Fruit fly (Drosophila melanogaster) whole organism: ENCODE results near the gene CG15369.

Experiments
- CG8478 ChIP-seq: fragments of >200 bp; optimal IDR thresholded peaks from 2 replicates; lab custom pipeline; 2018; ENCODE audit warnings: inconsistent platforms
- Dll ChIP-seq: fragments of >200 bp; optimal IDR thresholded peaks from 2 replicates; lab custom pipeline; 2017
- EcR ChIP-seq, 2 experiments: fragments of >200 bp; optimal IDR thresholded peaks; 2 replicates each; lab custom pipeline; 2017; ENCODE audit warnings: missing biosample characterization in 2 of 2, missing genetic modification characterization in 2 of 2, missing genetic modification reagents in 2 of 2
- pan ChIP-seq: fragments of >200 bp; optimal IDR thresholded peaks from 2 replicates; lab custom pipeline; 2017
- psq ChIP-seq: fragments of >200 bp; optimal IDR thresholded peaks from 2 replicates; lab custom pipeline; 2017
- usp ChIP-seq: fragments of >200 bp; optimal IDR thresholded peaks from 2 replicates; lab custom pipeline; 2017; ENCODE audit warnings: missing biosample characterization, missing genetic modification characterization, mixed read lengths

The CG15369 gene

dm6 chrX:9201866-9202681 lies 14.6 kb upstream of the CG15369 start:
- TF ChIP-seq pan (lab: Kevin White, UChicago): no peak

- TF ChIP-seq usp (GFP tag; lab: Kevin White, UChicago) (no peak), EcR (GFP tag; optimal IDR thresholded peaks at IDR 0.05; lab: Kevin White, UChicago) (no peak), pan (lab: Kevin White, UChicago) (no peak), psq (lab: Kevin White, UChicago) (no peak), CG8478 (lab: Kevin White, UChicago) (no peak), Dll (lab: Kevin White, UChicago) (no peak)
Observed at dm6 chrX:9210787-9211186, 5.9 kb upstream of the CG15369 start, which contains the start of gene SmydA-9. SmydA-9 (minus strand) TSS chrX:9210887.

- no peak for TF ChIP-seq EcR (GFP tag; optimal IDR thresholded peaks at IDR 0.05; lab: Kevin White, UChicago)
Observed at dm6 chrX:9214576-9214975, 2.1 kb upstream of the CG15369 start, which contains the start of gene Obp8a. Obp8a (plus strand) TSS chrX:9214876.

- TF ChIP-seq CG8478 (lab: Kevin White, UChicago) (no peak), EcR (GFP tag; optimal IDR thresholded peaks at IDR 0.05; lab: Kevin White, UChicago) (no peak), Dll (lab: Kevin White, UChicago) (no peak), usp (GFP tag; lab: Kevin White, UChicago) (no peak), pan (lab: Kevin White, UChicago) (no peak), psq (lab: Kevin White, UChicago) (no peak)
Observed at dm6 chrX:9215485-9215884, 1.2 kb upstream of the CG15369 start, which contains the start of gene CG15368. CG15368 (plus strand) TSS chrX:9215785.

dm6 chrX:9220434-9220833 lies 3.8 kb downstream of the CG15369 start:
- TF ChIP-seq psq (lab: Kevin White, UChicago) (no peak), CG8478 (lab: Kevin White, UChicago) (no peak), pan (lab: Kevin White, UChicago) (no peak), EcR (GFP tag; optimal IDR thresholded peaks at IDR 0.05; lab: Kevin White, UChicago) (peak in 1 of 2 experiments; percentile 48), usp (GFP tag; lab: Kevin White, UChicago) (no peak)

dm6 chrX:9223182-9223581 lies 6.5 kb downstream of the CG15369 start, which contains the start of gene t:
t (minus strand) TSS chrX:9223257.
- TF ChIP-seq Dll (lab: Kevin White, UChicago) (no peak), psq (lab: Kevin White, UChicago) (no peak), pan (lab: Kevin White, UChicago) (no peak), CG8478 (lab: Kevin White, UChicago) (no peak), EcR (GFP tag; optimal IDR thresholded peaks at IDR 0.05; lab: Kevin White, UChicago) (no peak)

dm6 chrX:9224423-9224822 lies 7.8 kb downstream of the CG15369 start:
- TF ChIP-seq CG8478 (lab: Kevin White, UChicago) (no peak), usp (GFP tag; lab: Kevin White, UChicago) (no peak), psq (lab: Kevin White, UChicago) (no peak), EcR (GFP tag; optimal IDR thresholded peaks at IDR 0.05; lab: Kevin White, UChicago) (no peak), Dll (lab: Kevin White, UChicago) (no peak), pan (lab: Kevin White, UChicago) (no peak)

dm6 chrX:9225137-9225536 lies 8.5 kb downstream of the CG15369 start, which contains the start of gene CG15370:
CG15370 (plus strand) TSS chrX:9225437.
- no peak for TF ChIP-seq psq (lab: Kevin White, UChicago)
- TF ChIP-seq CG8478 (lab: Kevin White, UChicago): no peak
- no peak for TF ChIP-seq Dll (lab: Kevin White, UChicago)
- TF ChIP-seq EcR (GFP tag; optimal IDR thresholded peaks at IDR 0.05; lab: Kevin White, UChicago): no peak
- no peak for TF ChIP-seq usp (GFP tag; lab: Kevin White, UChicago)
- TF ChIP-seq pan (lab: Kevin White, UChicago): no peak

- TF ChIP-seq Dll (lab: Kevin White, UChicago) (no peak), psq (lab: Kevin White, UChicago) (no peak), pan (lab: Kevin White, UChicago) (no peak), usp (GFP tag; lab: Kevin White, UChicago) (no peak), CG8478 (lab: Kevin White, UChicago) (no peak), EcR (GFP tag; optimal IDR thresholded peaks at IDR 0.05; lab: Kevin White, UChicago) (no peak)
Observed at dm6 chrX:9226837-9227236, 10.2 kb downstream of the CG15369 start, which contains the start of gene Gr8a. Gr8a (plus strand) TSS chrX:9227137.

- TF ChIP-seq psq (lab: Kevin White, UChicago) (no peak), Dll (lab: Kevin White, UChicago) (no peak), CG8478 (lab: Kevin White, UChicago) (no peak), pan (lab: Kevin White, UChicago) (no peak), usp (GFP tag; lab: Kevin White, UChicago) (no peak), EcR (GFP tag; optimal IDR thresholded peaks at IDR 0.05; lab: Kevin White, UChicago) (no peak)
Observed at dm6 chrX:9232199-9232598, 15.5 kb downstream of the CG15369 start, which contains the start of gene CG12121. CG12121 (minus strand) TSS chrX:9232378.

- no peak for TF ChIP-seq usp (GFP tag; lab: Kevin White, UChicago)
- TF ChIP-seq Dll (lab: Kevin White, UChicago): no peak
- no peak for TF ChIP-seq EcR (GFP tag; optimal IDR thresholded peaks at IDR 0.05; lab: Kevin White, UChicago)
- TF ChIP-seq psq (lab: Kevin White, UChicago): no peak
- TF ChIP-seq pan (lab: Kevin White, UChicago): no peak
- no peak for TF ChIP-seq CG8478 (lab: Kevin White, UChicago)
Observed at dm6 chrX:9236485-9236884, 19.8 kb downstream of the CG15369 start, which contains the start of gene Ir8a. Ir8a (minus strand) TSS chrX:9236585.
